Fruit fly (Drosophila melanogaster) whole organism, embryonic: ENCODE data around the gene Wdfy2.
A peak's percentile ranks its signal among the peaks of the same experiment; 100 is the strongest.

Source experiments
- Bdp1 ChIP-seq: fragments of 200-800 bp; sonication (Bioruptor generic); optimal IDR thresholded peaks from 3 replicates; lab custom pipeline; 2016; ENCODE audit warnings: missing biosample characterization, missing genetic modification characterization
- BtbVII ChIP-seq: fragments of 200-800 bp; sonication (Bioruptor generic); optimal IDR thresholded peaks from 3 replicates; lab custom pipeline; 2017; ENCODE audit warnings: missing biosample characterization, mild to moderate bottlenecking, missing genetic modification characterization
- CG10366 ChIP-seq: fragments of 200-800 bp; sonication (Bioruptor generic); IDR thresholded peaks from 2 replicates; pipeline ENCODE4 v1.3.6; 2022; ENCODE audit warnings: missing biosample characterization, missing genetic modification characterization
- CG10959 ChIP-seq: fragments of 200-800 bp; sonication (Bioruptor generic); IDR thresholded peaks from 2 replicates; pipeline ENCODE4 v1.3.6; 2022; ENCODE audit warnings: missing biosample characterization, missing genetic modification characterization
- CG10979 ChIP-seq: fragments of 200-800 bp; sonication (Bioruptor generic); optimal IDR thresholded peaks from 2 replicates; lab custom pipeline; 2018; ENCODE audit warnings: missing biosample characterization, mild to moderate bottlenecking, missing genetic modification characterization, moderate library complexity
- CG11456 ChIP-seq: fragments of 200-800 bp; sonication (Bioruptor generic); IDR thresholded peaks from 3 replicates; pipeline ENCODE4 v1.3.6; 2022; ENCODE audit warnings: missing biosample characterization, missing genetic modification characterization
- CG12104 ChIP-seq: fragments of 200-800 bp; sonication (Bioruptor generic); optimal IDR thresholded peaks from 3 replicates; lab custom pipeline; 2016; ENCODE audit warnings: missing biosample characterization, missing genetic modification characterization
- CG12942 ChIP-seq: fragments of 200-800 bp; sonication (Bioruptor generic); optimal IDR thresholded peaks from 3 replicates; lab custom pipeline; 2016; ENCODE audit warnings: missing biosample characterization, missing genetic modification characterization
- CG14050 ChIP-seq: fragments of 200-800 bp; sonication (Bioruptor generic); IDR thresholded peaks from 3 replicates; pipeline ENCODE4 v1.3.6; 2022; ENCODE audit warnings: missing biosample characterization, missing genetic modification characterization
- CG14710 ChIP-seq: fragments of 200-800 bp; sonication (Bioruptor generic); optimal IDR thresholded peaks from 3 replicates; lab custom pipeline; 2019; ENCODE audit warnings: missing biosample characterization, mild to moderate bottlenecking, missing genetic modification characterization, moderate library complexity
- CG17361 ChIP-seq: fragments of 200-800 bp; sonication (Bioruptor generic); IDR thresholded peaks from 3 replicates; pipeline ENCODE4 v1.3.6; 2022; ENCODE audit warnings: missing biosample characterization, missing genetic modification characterization
- CG2129 ChIP-seq: fragments of 200-800 bp; sonication (Bioruptor generic); IDR thresholded peaks from 2 replicates; pipeline ENCODE4 v1.3.6; 2022; ENCODE audit warnings: missing biosample characterization, missing genetic modification characterization; ENCODE audit not compliant: partially characterized antibody
- CG2678 ChIP-seq: fragments of 200-800 bp; sonication (Bioruptor generic); optimal IDR thresholded peaks from 3 replicates; lab custom pipeline; 2019; ENCODE audit warnings: missing biosample characterization, mild to moderate bottlenecking, missing genetic modification characterization, moderate library complexity
- CG31441 ChIP-seq: fragments of 200-800 bp; sonication (Bioruptor generic); IDR thresholded peaks from 2 replicates; pipeline ENCODE4 v1.3.6; 2022; ENCODE audit warnings: missing biosample characterization, missing genetic modification characterization
- CG33213 ChIP-seq: fragments of 200-800 bp; sonication (Bioruptor generic); optimal IDR thresholded peaks from 3 replicates; lab custom pipeline; 2016; ENCODE audit warnings: missing biosample characterization, missing genetic modification characterization
- CG4360 ChIP-seq: fragments of 200-800 bp; sonication (Bioruptor generic); IDR thresholded peaks from 2 replicates; pipeline ENCODE4 v1.3.6; 2022; ENCODE audit warnings: missing biosample characterization, missing genetic modification characterization
- CG4617 ChIP-seq: fragments of 200-800 bp; sonication (Bioruptor generic); optimal IDR thresholded peaks from 3 replicates; lab custom pipeline; 2016; ENCODE audit warnings: missing biosample characterization, missing genetic modification characterization, borderline replicate concordance
- CG4820 ChIP-seq: fragments of 200-800 bp; sonication (Bioruptor generic); optimal IDR thresholded peaks from 3 replicates; lab custom pipeline; 2016; ENCODE audit warnings: missing biosample characterization, missing genetic modification characterization
- CG5180 ChIP-seq: fragments of 200-800 bp; sonication (Bioruptor generic); optimal IDR thresholded peaks from 3 replicates; lab custom pipeline; 2017; ENCODE audit warnings: missing biosample characterization, missing genetic modification characterization, mild to moderate bottlenecking, moderate library complexity, missing genetic modification reagents
- CG7271 ChIP-seq: fragments of 200-800 bp; sonication (Bioruptor generic); optimal IDR thresholded peaks from 2 replicates; lab custom pipeline; 2018; ENCODE audit warnings: missing biosample characterization, mild to moderate bottlenecking, missing genetic modification characterization, moderate library complexity
- CG7745 ChIP-seq: fragments of 200-800 bp; sonication (Bioruptor generic); optimal IDR thresholded peaks from 2 replicates; lab custom pipeline; 2018; ENCODE audit warnings: missing biosample characterization, mild to moderate bottlenecking, missing genetic modification characterization, moderate library complexity
- CG8290 ChIP-seq, 3 experiments: fragments of 200-800 bp; sonication (Bioruptor generic); optimal IDR thresholded peaks; 2 replicates each; lab custom pipeline; 2016 to 2019; ENCODE audit warnings: missing biosample characterization in 3 of 3, missing genetic modification characterization in 3 of 3, mild to moderate bottlenecking in 2 of 3, moderate library complexity in 1 of 3
- CG9817 ChIP-seq: fragments of 200-800 bp; sonication (Bioruptor generic); optimal IDR thresholded peaks from 2 replicates; lab custom pipeline; 2018; ENCODE audit warnings: missing biosample characterization, mild to moderate bottlenecking, missing genetic modification characterization, moderate library complexity
- E2f1 ChIP-seq: fragments of 200-800 bp; sonication (Bioruptor generic); IDR thresholded peaks from 2 replicates; pipeline ENCODE4 v1.3.6; 2022; ENCODE audit warnings: missing biosample characterization, missing genetic modification characterization
- Ets65A ChIP-seq: fragments of 200-800 bp; sonication (Bioruptor generic); peaks from one replicate; lab custom pipeline; 2016; ENCODE audit warnings: missing biosample characterization, missing genetic modification characterization
- Hr51 ChIP-seq, 2 experiments: fragments of 200-800 bp; sonication (Bioruptor generic); optimal IDR thresholded peaks; 2 replicates in 1 of 2; 3 replicates in 1 of 2; lab custom pipeline; 2016 to 2018; ENCODE audit warnings: missing biosample characterization in 2 of 2, missing genetic modification characterization in 2 of 2, mild to moderate bottlenecking in 1 of 2, moderate library complexity in 1 of 2
- Jarid2 ChIP-seq: fragments of 200-800 bp; sonication (Bioruptor generic); optimal IDR thresholded peaks from 3 replicates; lab custom pipeline; 2017; ENCODE audit warnings: mild to moderate bottlenecking, missing biosample characterization, missing genetic modification reagents, missing genetic modification characterization
- Med ChIP-seq: fragments of 200-800 bp; sonication (Bioruptor generic); peaks from one replicate; lab custom pipeline; 2016; ENCODE audit warnings: missing biosample characterization, missing genetic modification characterization, mild to moderate bottlenecking, inconsistent platforms, moderate library complexity
- Mes4 ChIP-seq: fragments of 200-800 bp; sonication (Bioruptor generic); optimal IDR thresholded peaks from 2 replicates; lab custom pipeline; 2016; ENCODE audit warnings: missing biosample characterization, missing genetic modification characterization
- Opbp ChIP-seq: fragments of 200-800 bp; sonication (Bioruptor generic); IDR thresholded peaks from 3 replicates; pipeline ENCODE4 v1.3.6; 2022; ENCODE audit warnings: missing biosample characterization, missing genetic modification characterization; ENCODE audit not compliant: partially characterized antibody
- Sry-β ChIP-seq: fragments of 200-800 bp; sonication (Bioruptor generic); optimal IDR thresholded peaks from 2 replicates; lab custom pipeline; 2018; ENCODE audit warnings: missing biosample characterization, mild to moderate bottlenecking, missing genetic modification characterization, moderate library complexity
- bbx ChIP-seq: fragments of 200-800 bp; sonication (Bioruptor generic); IDR thresholded peaks from 2 replicates; pipeline ENCODE4 v1.3.6; 2022; ENCODE audit warnings: missing biosample characterization, missing genetic modification characterization; ENCODE audit not compliant: partially characterized antibody
- btn ChIP-seq: fragments of 200-800 bp; sonication (Bioruptor generic); optimal IDR thresholded peaks from 2 replicates; lab custom pipeline; 2016; ENCODE audit warnings: missing biosample characterization, missing genetic modification characterization
- crc ChIP-seq: fragments of 200-800 bp; sonication (Bioruptor generic); optimal IDR thresholded peaks from 2 replicates; lab custom pipeline; 2016; ENCODE audit warnings: missing biosample characterization, missing genetic modification characterization
- fd96Cb ChIP-seq: fragments of 200-800 bp; sonication (Bioruptor generic); optimal IDR thresholded peaks from 2 replicates; lab custom pipeline; 2018; ENCODE audit warnings: missing biosample characterization, mild to moderate bottlenecking, missing genetic modification characterization, moderate library complexity
- h ChIP-seq: fragments of >200 bp; optimal IDR thresholded peaks from 2 replicates; lab custom pipeline; 2017
- hbn ChIP-seq: fragments of 200-800 bp; sonication (Bioruptor generic); IDR thresholded peaks from 2 replicates; pipeline ENCODE4 v1.3.6; 2022; ENCODE audit warnings: missing biosample characterization, missing genetic modification characterization; ENCODE audit not compliant: partially characterized antibody
- ind ChIP-seq: fragments of 200-800 bp; sonication (Bioruptor generic); optimal IDR thresholded peaks from 3 replicates; lab custom pipeline; 2016; ENCODE audit warnings: missing biosample characterization, missing genetic modification characterization
- ken ChIP-seq: fragments of 200-800 bp; sonication (Bioruptor generic); IDR thresholded peaks from 3 replicates; pipeline ENCODE4 v1.3.6; 2022; ENCODE audit warnings: missing biosample characterization, missing genetic modification characterization
- maf-S ChIP-seq: fragments of 200-800 bp; sonication (Bioruptor generic); optimal IDR thresholded peaks from 2 replicates; lab custom pipeline; 2016; ENCODE audit warnings: missing biosample characterization, missing genetic modification characterization
- otp ChIP-seq: fragments of 200-800 bp; sonication (Bioruptor generic); IDR thresholded peaks from 3 replicates; pipeline ENCODE4, ENCODE4 v1.3.6; 2022; ENCODE audit warnings: missing biosample characterization, missing genetic modification characterization
- pb ChIP-seq: fragments of 200-800 bp; sonication (Bioruptor generic); optimal IDR thresholded peaks from 3 replicates; lab custom pipeline; 2016; ENCODE audit warnings: missing biosample characterization, missing genetic modification characterization
- phol ChIP-seq: fragments of 200-800 bp; sonication (Bioruptor generic); optimal IDR thresholded peaks from 3 replicates; lab custom pipeline; 2018; ENCODE audit warnings: missing biosample characterization, mild to moderate bottlenecking, missing genetic modification characterization, moderate library complexity
- pnt ChIP-seq: fragments of 200-800 bp; sonication (Bioruptor generic); optimal IDR thresholded peaks from 3 replicates; lab custom pipeline; 2016; ENCODE audit warnings: missing biosample characterization, missing genetic modification characterization
- psq ChIP-seq: fragments of 200-800 bp; sonication (Bioruptor generic); optimal IDR thresholded peaks from 2 replicates; lab custom pipeline; 2017; ENCODE audit warnings: missing biosample characterization, missing genetic modification characterization
- sqz ChIP-seq: fragments of 200-800 bp; sonication (Bioruptor generic); optimal IDR thresholded peaks from 3 replicates; lab custom pipeline; 2018; ENCODE audit warnings: missing biosample characterization, mild to moderate bottlenecking, missing genetic modification characterization
- tna ChIP-seq: fragments of 200-800 bp; sonication (Bioruptor generic); IDR thresholded peaks from 2 replicates; pipeline ENCODE4 v1.3.6; 2022; ENCODE audit warnings: missing biosample characterization, missing genetic modification characterization; ENCODE audit not compliant: partially characterized antibody
- toy ChIP-seq: fragments of 200-800 bp; sonication (Bioruptor generic); IDR thresholded peaks from 2 replicates; pipeline ENCODE4 v1.3.6; 2022; ENCODE audit warnings: missing biosample characterization, missing genetic modification characterization
- tup ChIP-seq: fragments of 200-800 bp; sonication (Bioruptor generic); optimal IDR thresholded peaks from 2 replicates; lab custom pipeline; 2016; ENCODE audit warnings: missing biosample characterization, mild to moderate bottlenecking, missing genetic modification characterization, moderate library complexity
- twi ChIP-seq: fragments of 200-800 bp; optimal IDR thresholded peaks from 2 replicates; lab custom pipeline; 2019; ENCODE audit warnings: missing biosample characterization, mild to moderate bottlenecking, missing genetic modification characterization, moderate library complexity
- wek ChIP-seq: fragments of 200-800 bp; sonication (Bioruptor generic); optimal IDR thresholded peaks from 3 replicates; lab custom pipeline; 2018; ENCODE audit warnings: missing biosample characterization, mild to moderate bottlenecking, missing genetic modification characterization, moderate library complexity

Gene Wdfy2

dm6 chr2L:10405008-10405654, 18.0 kb upstream of the Wdfy2 start, which contains the start of the genes CG17768, LSm-4 and Ir31a (continued):
- no peak for TF ChIP-seq CG7271 (tag; lab: Kevin White, UChicago)
- TF ChIP-seq btn (GFP tag; lab: Kevin White, UChicago) = no peak
- no peak for TF ChIP-seq pb
- TF ChIP-seq CG17361 (GFP tag; lab: Robert Waterston, UW) = no peak
- no peak for TF ChIP-seq ind (GFP tag; lab: Kevin White, UChicago)
- TF ChIP-seq BtbVII (GFP tag; lab: Kevin White, UChicago) = no peak
- TF ChIP-seq tna (GFP tag; lab: Robert Waterston, UW) = peak; percentile 45; the same call in 1 of the 2 replicates
- TF ChIP-seq CG33213 = no peak
- no peak for TF ChIP-seq fd96Cb (tag; lab: Kevin White, UChicago)
- peak; percentile 66; the same call in 1 of the 2 replicates for TF ChIP-seq CG2129 (GFP tag; lab: Robert Waterston, UW)
- no peak for TF ChIP-seq Mes4
- peak; percentile 40 for TF ChIP-seq CG4617 (GFP tag; lab: Kevin White, UChicago)
- TF ChIP-seq CG12942 = no peak
- TF ChIP-seq CG12104 (GFP tag; lab: Kevin White, UChicago) = no peak
- TF ChIP-seq ken (GFP tag; lab: Robert Waterston, UW) = no peak
- no peak for TF ChIP-seq sqz (GFP tag; lab: Kevin White, UChicago)
- no peak for TF ChIP-seq CG10366 (GFP tag; lab: Robert Waterston, UW)
- no peak for TF ChIP-seq CG14710 (tag; lab: Kevin White, UChicago)
- TF ChIP-seq Med = no peak
- no peak for TF ChIP-seq CG7745 (tag; lab: Kevin White, UChicago)
- no peak for TF ChIP-seq Ets65A (GFP tag; lab: Kevin White, UChicago)
- no peak for TF ChIP-seq otp (GFP tag; lab: Robert Waterston, UW)
- peak; percentile 60; the same call in 2 of the 3 replicates for TF ChIP-seq Opbp (GFP tag; lab: Robert Waterston, UW)
- TF ChIP-seq Bdp1 = no peak
- TF ChIP-seq CG4360 = no peak
- TF ChIP-seq psq = no peak
- no peak for TF ChIP-seq Jarid2 (GFP tag; lab: Kevin White, UChicago)
- no peak for TF ChIP-seq CG10959 (GFP tag; lab: Robert Waterston, UW)
- no peak for TF ChIP-seq Hr51 (GFP tag; optimal IDR thresholded peaks at IDR 0.05; lab: Kevin White, UChicago)
- TF ChIP-seq crc (GFP tag; lab: Kevin White, UChicago) = no peak
- no peak for TF ChIP-seq tup
- TF ChIP-seq phol (tag; lab: Kevin White, UChicago) = peak; percentile 11
- TF ChIP-seq CG9817 (tag; lab: Kevin White, UChicago) = no peak
- no peak for TF ChIP-seq CG31441 (GFP tag; lab: Robert Waterston, UW)
- peak; percentile 82 for TF ChIP-seq bbx (GFP tag; lab: Robert Waterston, UW)
- TF ChIP-seq h (lab: Kevin White, UChicago) = no peak
- no peak for TF ChIP-seq pnt
- peak; percentile 84 for TF ChIP-seq hbn
- TF ChIP-seq CG2678 = no peak

dm6 chr2L:10408122-10408576, 14.9 kb upstream of the Wdfy2 start, which contains the start of the genes Ip259 and RpS27A:
Gene Ip259, plus strand, starts transcription at chr2L:10408352.
Gene RpS27A, plus strand, starts transcription at chr2L:10408352.
- TF ChIP-seq CG5180 (GFP tag; lab: Kevin White, UChicago) = peak; percentile 46
- TF ChIP-seq phol (tag; lab: Kevin White, UChicago) = peak; percentile 85
- peak; percentile 71 for TF ChIP-seq CG14050 (GFP tag; lab: Robert Waterston, UW)
- no peak; the same call in 1 of the 3 replicates for TF ChIP-seq CG11456 (GFP tag; lab: Robert Waterston, UW)
- peak; percentile 61; the same call in 1 of the 2 replicates for TF ChIP-seq E2f1 (GFP tag; lab: Robert Waterston, UW)
- TF ChIP-seq toy = no peak
- peak; percentile 53 for TF ChIP-seq Sry-β (GFP tag; lab: Kevin White, UChicago)
- TF ChIP-seq CG8290 (GFP tag; optimal IDR thresholded peaks at IDR 0.05; lab: Kevin White, UChicago) = peak; percentile 74
- peak in 1 of 2 experiments; percentile 63 for TF ChIP-seq CG8290 (tag; optimal IDR thresholded peaks at IDR 0.05; lab: Kevin White, UChicago)
- TF ChIP-seq wek = peak; percentile 84
- TF ChIP-seq twi (tag; lab: Kevin White, UChicago) = peak; percentile 46
- peak; percentile 57 for TF ChIP-seq maf-S (GFP tag; lab: Kevin White, UChicago)
- peak; percentile 57 for TF ChIP-seq CG10979 (tag; lab: Kevin White, UChicago)
- peak; percentile 70 for TF ChIP-seq CG9817 (tag; lab: Kevin White, UChicago)
- peak; percentile 45 for TF ChIP-seq CG4820 (GFP tag; lab: Kevin White, UChicago)
